Worm (Caenorhabditis elegans): ENCODE results near the gene npr-6.

ce11 chrX:10297410-10297809 lies 11.9 kb upstream of the npr-6 start:
- no peak for TF ChIP-seq T07F8.4 (tag; optimal IDR thresholded peaks at IDR 0.05)
- TF ChIP-seq madf-8 (GFP tag; conservative IDR thresholded peaks at IDR 0.05): no peak
- no peak for TF ChIP-seq unc-130 (GFP tag; optimal IDR thresholded peaks at IDR 0.05)
- TF ChIP-seq nhr-120 (GFP tag; IDR thresholded peaks at IDR 0.05): no peak
- TF ChIP-seq snpc-4 (GFP tag; optimal IDR thresholded peaks at IDR 0.05): no peak
- no peak for TF ChIP-seq snpc-4 (tag; optimal IDR thresholded peaks at IDR 0.05)
- TF ChIP-seq F22D6.2 (tag; optimal IDR thresholded peaks at IDR 0.05): no peak
- TF ChIP-seq snpc-1.3 (tag; optimal IDR thresholded peaks at IDR 0.05; ENCODE audit: insufficient read depth): no peak
- no peak for TF ChIP-seq Y53G8AR.9 (GFP tag; conservative IDR thresholded peaks at IDR 0.05)
- TF ChIP-seq lin-54 (GFP tag; optimal IDR thresholded peaks at IDR 0.05): no peak
- TF ChIP-seq nhr-27 (tag; optimal IDR thresholded peaks at IDR 0.05): no peak

All from whole organism, young adult.